Worm (Caenorhabditis elegans) whole organism, young adult: ENCODE results near the gene ZK666.4.

Experiments used
- F49E8.2 ChIP-seq: sonication (generic microtip); optimal IDR thresholded peaks from 3 replicates; lab custom pipeline; 2017; ENCODE audit warnings: missing genetic modification characterization, mild to moderate bottlenecking, missing compliant biosample characterization, antibody characterized with exemption, moderate library complexity; ENCODE audit not compliant: insufficient read depth
- ztf-3 ChIP-seq: fragments of 200-800 bp; sonication (Bioruptor generic); optimal IDR thresholded peaks from 2 replicates; lab custom pipeline; 2018; ENCODE audit warnings: mild to moderate bottlenecking, missing genetic modification characterization, missing compliant biosample characterization

DNA sequence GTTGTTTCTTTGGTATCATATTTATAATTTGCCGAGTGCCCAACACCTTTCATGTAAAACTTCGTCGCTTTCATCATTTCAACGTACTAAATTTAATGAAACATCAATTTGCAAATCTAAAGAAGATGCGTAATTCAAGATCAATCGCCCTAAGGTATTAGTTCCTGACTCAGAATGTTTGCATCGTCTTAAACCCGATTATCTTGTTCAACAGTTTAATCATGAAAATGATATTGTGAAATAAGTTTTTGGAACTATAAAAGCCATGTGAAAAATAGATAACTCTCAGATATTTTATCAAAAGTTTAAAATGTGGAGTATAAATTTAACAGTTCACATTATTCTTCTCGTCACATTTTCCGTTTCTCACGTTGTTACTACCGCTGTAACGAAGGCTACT lies 37.1 kb upstream of the ZK666.4 start, which contains the start of gene E04D5.4:
- TF ChIP-seq ztf-3 (GFP tag; lab: Kevin White, UChicago) (no peak), F49E8.2 (no peak)
